Worm (Caenorhabditis elegans) whole organism, mixed stage, embryonic: ENCODE results near the gene Y7A5A.20.

ENCODE experiments used
- ceh-83 ChIP-seq: fragments of 200-800 bp; sonication (Bioruptor generic); optimal IDR thresholded peaks from 2 replicates; lab custom pipeline; 2018; ENCODE audit warnings: mild to moderate bottlenecking, missing genetic modification characterization, missing compliant biosample characterization
- drap-1 ChIP-seq: fragments of 200-800 bp; sonication (Bioruptor generic); optimal IDR thresholded peaks from 3 replicates; lab custom pipeline; 2018; ENCODE audit warnings: mild to moderate bottlenecking, missing genetic modification characterization, missing compliant biosample characterization
- lin-13 ChIP-seq: fragments of 150-350 bp; optimal IDR thresholded peaks from 2 replicates; lab custom pipeline; 2014; ENCODE audit warnings: missing biosample characterization, missing genetic modification characterization
- lsy-2 ChIP-seq: fragments of 150-350 bp; optimal IDR thresholded peaks from 2 replicates; lab custom pipeline; 2014; ENCODE audit warnings: missing biosample characterization, missing genetic modification characterization
- mep-1 ChIP-seq: fragments of 150-350 bp; optimal IDR thresholded peaks from 2 replicates; lab custom pipeline; 2017; ENCODE audit warnings: missing biosample characterization, missing genetic modification reagents, missing genetic modification characterization, inconsistent platforms
- nhr-12 ChIP-seq: fragments of 150-350 bp; optimal IDR thresholded peaks from 2 replicates; lab custom pipeline; 2014; ENCODE audit warnings: missing biosample characterization, missing genetic modification characterization
- nhr-28 ChIP-seq: fragments of 150-350 bp; optimal IDR thresholded peaks from 2 replicates; lab custom pipeline; 2014; ENCODE audit warnings: missing biosample characterization, missing genetic modification characterization
- nhr-76 ChIP-seq: sonication (generic microtip); optimal IDR thresholded peaks from 2 replicates; lab custom pipeline; 2017; ENCODE audit warnings: missing biosample characterization, missing genetic modification characterization
- pha-4 ChIP-seq: fragments of 150-350 bp; optimal IDR thresholded peaks from 2 replicates; lab custom pipeline; 2018; ENCODE audit warnings: missing biosample characterization, missing genetic modification reagents, missing genetic modification characterization
- snpc-4 ChIP-seq: fragments of 150-350 bp; optimal IDR thresholded peaks from 2 replicates; lab custom pipeline; 2014; ENCODE audit warnings: missing biosample characterization, missing genetic modification characterization
- unc-39 ChIP-seq: fragments of 150-350 bp; optimal IDR thresholded peaks from 2 replicates; lab custom pipeline; 2014; ENCODE audit warnings: missing biosample characterization, missing genetic modification characterization

DNA sequence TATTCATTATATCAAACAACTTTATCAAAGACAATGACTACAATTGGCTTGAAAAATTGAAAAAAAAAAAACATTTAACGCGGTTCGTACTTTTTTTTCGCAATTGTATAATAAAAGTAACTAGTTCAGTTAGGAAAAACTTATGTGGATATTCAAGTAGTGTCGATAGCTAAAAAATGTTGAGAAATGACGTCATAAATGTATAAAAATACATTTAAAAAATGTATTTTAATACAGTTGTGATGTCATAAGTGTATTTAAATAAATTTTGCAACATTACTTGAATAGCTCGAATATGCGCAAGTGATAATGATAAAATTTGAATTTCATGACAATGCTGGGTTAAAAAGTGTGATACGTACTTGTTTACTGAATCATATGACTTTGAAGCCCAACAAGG lies 3.4 kb downstream of the Y7A5A.20 start:
- TF ChIP-seq lin-13: no peak
- TF ChIP-seq unc-39: no peak
- TF ChIP-seq mep-1: no peak
- TF ChIP-seq nhr-28: no peak
- no peak for TF ChIP-seq ceh-83 (GFP tag; lab: Kevin White, UChicago)
- TF ChIP-seq snpc-4 (tag; lab: Kevin White, UChicago): no peak
- TF ChIP-seq nhr-12 (tag; lab: Kevin White, UChicago): no peak
- TF ChIP-seq drap-1 (GFP tag; lab: Kevin White, UChicago): no peak
- no peak for TF ChIP-seq pha-4 (tag; lab: Kevin White, UChicago)
- TF ChIP-seq nhr-76 (tag; lab: Kevin White, UChicago): no peak
- TF ChIP-seq lsy-2: no peak
